Fruit fly (Drosophila melanogaster): Measurements from ENCODE around the gene santa-maria.

The santa-maria gene

dm6 chr2L:7409602-7410001 lies 41.4 kb downstream of the santa-maria start, which contains the start of gene CG5181:
Gene CG5181, minus strand, starts transcription at chr2L:7409809.
- TF ChIP-seq Sin3A (optimal IDR thresholded peaks at IDR 0.05) (no peak), insv (optimal IDR thresholded peaks at IDR 0.05) (no peak), h (optimal IDR thresholded peaks at IDR 0.05) (no peak), psq (optimal IDR thresholded peaks at IDR 0.05) (no peak), Myc (optimal IDR thresholded peaks at IDR 0.05) (no peak), ttk (optimal IDR thresholded peaks at IDR 0.05) (no peak)

DNA sequence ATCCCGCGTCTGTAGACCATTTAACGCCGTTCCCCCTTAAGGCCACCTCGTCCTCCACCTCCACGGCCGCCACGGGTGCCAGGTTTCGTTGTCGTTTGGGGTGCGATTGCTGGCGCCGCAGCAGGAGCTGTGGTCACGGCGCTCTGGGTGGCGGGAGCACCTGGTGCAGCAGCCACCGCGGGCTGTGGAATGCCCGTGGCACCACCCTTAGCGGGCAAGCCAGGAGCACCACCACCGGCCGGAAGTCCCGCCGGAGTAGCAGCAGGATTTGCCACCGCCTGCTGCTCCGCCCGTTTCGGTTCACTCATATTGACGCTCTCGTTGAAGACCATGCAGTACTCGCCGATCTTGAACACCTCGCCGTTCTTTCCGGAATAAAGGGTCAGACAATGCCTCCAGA lies 42.0 kb downstream of the santa-maria start:
- TF ChIP-seq Sin3A (optimal IDR thresholded peaks at IDR 0.05) (no peak), psq (optimal IDR thresholded peaks at IDR 0.05) (no peak), ttk (optimal IDR thresholded peaks at IDR 0.05) (no peak), insv (optimal IDR thresholded peaks at IDR 0.05) (no peak), Myc (optimal IDR thresholded peaks at IDR 0.05) (no peak), h (optimal IDR thresholded peaks at IDR 0.05) (no peak)

DNA sequence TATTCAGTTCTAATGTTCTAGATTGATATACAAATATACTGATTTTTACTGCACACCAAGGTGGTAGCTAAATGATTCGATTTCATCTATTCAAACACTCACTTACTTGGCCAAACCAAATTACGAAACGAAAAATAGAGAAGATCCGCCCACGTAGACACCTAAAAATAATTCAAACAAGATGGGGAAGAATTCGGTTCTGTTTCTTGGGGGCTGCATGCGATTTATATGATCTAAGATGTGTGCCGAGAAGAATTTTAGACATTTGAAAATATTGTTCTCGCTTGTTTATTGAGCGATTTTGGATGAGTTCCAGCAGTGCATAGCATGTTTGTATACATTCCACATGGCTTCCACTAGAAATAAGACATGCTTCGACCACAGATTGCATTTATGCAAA lies 43.4 kb downstream of the santa-maria start:
- TF ChIP-seq Myc (optimal IDR thresholded peaks at IDR 0.05) (no peak), Sin3A (optimal IDR thresholded peaks at IDR 0.05) (no peak), insv (optimal IDR thresholded peaks at IDR 0.05) (no peak), ttk (optimal IDR thresholded peaks at IDR 0.05) (no peak), psq (optimal IDR thresholded peaks at IDR 0.05) (no peak), h (optimal IDR thresholded peaks at IDR 0.05) (no peak)

dm6 chr2L:7404923-7405322 lies 46.1 kb downstream of the santa-maria start, which contains the start of gene CG5177:
Gene CG5177, plus strand, starts transcription at chr2L:7405227.
- no peak for TF ChIP-seq Sin3A (optimal IDR thresholded peaks at IDR 0.05)
- TF ChIP-seq psq (optimal IDR thresholded peaks at IDR 0.05), result no peak
- no peak for TF ChIP-seq Myc (optimal IDR thresholded peaks at IDR 0.05)
- no peak for TF ChIP-seq h (optimal IDR thresholded peaks at IDR 0.05)
- TF ChIP-seq ttk (optimal IDR thresholded peaks at IDR 0.05), result no peak
- TF ChIP-seq insv (optimal IDR thresholded peaks at IDR 0.05), result no peak

dm6 chr2L:7401627-7402026 lies 49.4 kb downstream of the santa-maria start:
- TF ChIP-seq insv (optimal IDR thresholded peaks at IDR 0.05), result no peak
- TF ChIP-seq Sin3A (optimal IDR thresholded peaks at IDR 0.05), result no peak
- TF ChIP-seq h (optimal IDR thresholded peaks at IDR 0.05), result no peak
- TF ChIP-seq ttk (optimal IDR thresholded peaks at IDR 0.05), result no peak
- TF ChIP-seq Myc (optimal IDR thresholded peaks at IDR 0.05), result no peak
- no peak for TF ChIP-seq psq (optimal IDR thresholded peaks at IDR 0.05)

DNA sequence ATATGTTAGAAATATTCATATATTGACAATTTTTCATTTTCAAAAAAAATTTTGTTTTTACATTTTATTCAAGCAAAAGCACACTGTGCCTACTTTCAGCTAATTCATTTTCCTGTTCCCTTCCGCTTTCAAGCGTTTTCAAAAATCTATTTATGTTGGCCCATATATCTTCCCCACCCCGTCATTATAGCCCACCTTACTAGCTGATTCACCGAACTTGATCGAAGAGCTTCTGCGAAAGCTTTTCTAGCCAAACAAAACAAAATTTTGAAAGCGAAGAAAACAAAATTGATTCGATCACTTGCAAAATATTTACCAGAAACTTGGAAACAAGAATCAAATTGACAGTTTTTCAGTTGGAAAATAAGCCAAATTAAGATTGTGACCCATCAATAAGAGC lies 50.0 kb downstream of the santa-maria start, which contains the start of gene CG5171:
TSS of gene CG5171 (plus strand) at position 311 of the 400 bp plus-strand sequence.
- no peak for TF ChIP-seq insv (optimal IDR thresholded peaks at IDR 0.05)

dm6 chr2L:7398528-7398927 lies 52.5 kb downstream of the santa-maria start, which contains the start of gene CG5160:
Gene CG5160, minus strand, starts transcription at chr2L:7398750.
- TF ChIP-seq psq (optimal IDR thresholded peaks at IDR 0.05), result no peak
- no peak for TF ChIP-seq insv (optimal IDR thresholded peaks at IDR 0.05)
- TF ChIP-seq h (optimal IDR thresholded peaks at IDR 0.05), result no peak
- no peak for TF ChIP-seq Sin3A (optimal IDR thresholded peaks at IDR 0.05)
- no peak for TF ChIP-seq Myc (optimal IDR thresholded peaks at IDR 0.05)
- no peak for TF ChIP-seq ttk (optimal IDR thresholded peaks at IDR 0.05)

- TF ChIP-seq ttk (optimal IDR thresholded peaks at IDR 0.05) (no peak), Sin3A (optimal IDR thresholded peaks at IDR 0.05) (no peak), psq (optimal IDR thresholded peaks at IDR 0.05) (no peak), h (optimal IDR thresholded peaks at IDR 0.05) (no peak), Myc (optimal IDR thresholded peaks at IDR 0.05) (no peak), insv (optimal IDR thresholded peaks at IDR 0.05) (no peak)
Measured at dm6 chr2L:7397746-7398145, 53.3 kb downstream of the santa-maria start.

dm6 chr2L:7396962-7397361 lies 54.1 kb downstream of the santa-maria start:
- TF ChIP-seq ttk (optimal IDR thresholded peaks at IDR 0.05), result no peak
- TF ChIP-seq psq (optimal IDR thresholded peaks at IDR 0.05), result no peak
- TF ChIP-seq insv (optimal IDR thresholded peaks at IDR 0.05), result no peak
- no peak for TF ChIP-seq Sin3A (optimal IDR thresholded peaks at IDR 0.05)
- no peak for TF ChIP-seq Myc (optimal IDR thresholded peaks at IDR 0.05)
- no peak for TF ChIP-seq h (optimal IDR thresholded peaks at IDR 0.05)

dm6 chr2L:7395813-7396212 lies 55.2 kb downstream of the santa-maria start:
- TF ChIP-seq h (optimal IDR thresholded peaks at IDR 0.05) (no peak), Sin3A (optimal IDR thresholded peaks at IDR 0.05) (no peak), ttk (optimal IDR thresholded peaks at IDR 0.05) (no peak), insv (optimal IDR thresholded peaks at IDR 0.05) (no peak), Myc (optimal IDR thresholded peaks at IDR 0.05) (no peak), psq (optimal IDR thresholded peaks at IDR 0.05) (no peak)

Measured in Kc167 (cell line).